Worm (Caenorhabditis elegans) whole organism, L4/young adult: ENCODE data around the gene Y15E3A.3.

Experiments
- W03F9.2 ChIP-seq: fragments of 150-350 bp; optimal IDR thresholded peaks from 2 replicates; lab custom pipeline; 2014; ENCODE audit warnings: missing biosample characterization, missing genetic modification characterization
- dao-5 ChIP-seq: sonication (generic microtip); optimal IDR thresholded peaks from 2 replicates; lab custom pipeline; 2016; ENCODE audit warnings: missing genotype, missing genetic modification characterization, moderate library complexity, missing compliant biosample characterization
- him-1 ChIP-seq: sonication (generic microtip); optimal IDR thresholded peaks from 2 replicates; lab custom pipeline; 2016; ENCODE audit warnings: missing genotype, missing genetic modification reagents, missing genetic modification characterization, missing compliant biosample characterization

Y15E3A.3 gene

ce11 chrX:15345346-15346198, 20.0 kb upstream of the Y15E3A.3 start:
- TF ChIP-seq him-1: no peak
- no peak for TF ChIP-seq W03F9.2 (tag; lab: Kevin White, UChicago)
- TF ChIP-seq dao-5 (tag; lab: Kevin White, UChicago): no peak

ce11 chrX:15343971-15344370, 18.4 kb upstream of the Y15E3A.3 start:
- TF ChIP-seq him-1: no peak
- TF ChIP-seq dao-5 (tag; lab: Kevin White, UChicago): no peak
- no peak for TF ChIP-seq W03F9.2 (tag; lab: Kevin White, UChicago)

ce11 chrX:15342744-15343259, 17.2 kb upstream of the Y15E3A.3 start:
- no peak for TF ChIP-seq W03F9.2 (tag; lab: Kevin White, UChicago)
- no peak for TF ChIP-seq dao-5 (tag; lab: Kevin White, UChicago)
- no peak for TF ChIP-seq him-1

ce11 chrX:15342092-15342491, 16.5 kb upstream of the Y15E3A.3 start:
- TF ChIP-seq W03F9.2 (tag; lab: Kevin White, UChicago) (no peak), him-1 (peak; percentile 58)

ce11 chrX:15340743-15341142, 15.1 kb upstream of the Y15E3A.3 start:
- TF ChIP-seq W03F9.2 (tag; lab: Kevin White, UChicago) (no peak), him-1 (no peak), dao-5 (tag; lab: Kevin White, UChicago) (no peak)

- TF ChIP-seq W03F9.2 (tag; lab: Kevin White, UChicago) (no peak), dao-5 (tag; lab: Kevin White, UChicago) (no peak)
Observed at ce11 chrX:15339807-15340596, 14.4 kb upstream of the Y15E3A.3 start, which contains the start of gene Y15E3A.5. TSS of gene Y15E3A.5 (plus strand) at chrX:15340558.

- TF ChIP-seq W03F9.2 (tag; lab: Kevin White, UChicago) (no peak), him-1 (no peak), dao-5 (tag; lab: Kevin White, UChicago) (no peak)
Observed at ce11 chrX:15338195-15338594, 12.6 kb upstream of the Y15E3A.3 start.

- TF ChIP-seq him-1: no peak
- TF ChIP-seq W03F9.2 (tag; lab: Kevin White, UChicago): no peak
- TF ChIP-seq dao-5 (tag; lab: Kevin White, UChicago): no peak
Observed at ce11 chrX:15336392-15336791, 10.8 kb upstream of the Y15E3A.3 start.

- no peak for TF ChIP-seq him-1
- TF ChIP-seq dao-5 (tag; lab: Kevin White, UChicago): no peak
- no peak for TF ChIP-seq W03F9.2 (tag; lab: Kevin White, UChicago)
Observed at ce11 chrX:15335636-15336035, 10.0 kb upstream of the Y15E3A.3 start.

- TF ChIP-seq dao-5 (tag; lab: Kevin White, UChicago) (no peak), him-1 (no peak), W03F9.2 (tag; lab: Kevin White, UChicago) (no peak)
Observed at ce11 chrX:15334897-15335296, 9.3 kb upstream of the Y15E3A.3 start.

- TF ChIP-seq W03F9.2 (tag; lab: Kevin White, UChicago) (no peak), dao-5 (tag; lab: Kevin White, UChicago) (no peak), him-1 (no peak)
Observed at ce11 chrX:15330664-15331063, 5.1 kb upstream of the Y15E3A.3 start, which contains the start of gene Y15E3A.4. TSS of gene Y15E3A.4 (plus strand) at chrX:15330964.

- no peak for TF ChIP-seq dao-5 (tag; lab: Kevin White, UChicago)
Observed at ce11 chrX:15328343-15328742, 2.7 kb upstream of the Y15E3A.3 start.

ce11 chrX:15327238-15327637, 1.6 kb upstream of the Y15E3A.3 start:
- no peak for TF ChIP-seq dao-5 (tag; lab: Kevin White, UChicago)
- no peak for TF ChIP-seq him-1
- TF ChIP-seq W03F9.2 (tag; lab: Kevin White, UChicago): no peak

ce11 chrX:15321791-15322190, 3.8 kb downstream of the Y15E3A.3 start:
- TF ChIP-seq dao-5 (tag; lab: Kevin White, UChicago): no peak
- TF ChIP-seq W03F9.2 (tag; lab: Kevin White, UChicago): no peak
- no peak for TF ChIP-seq him-1
